Worm (Caenorhabditis elegans) whole organism, L4/young adult: Measurements from ENCODE around the gene F16H6.8.

Source experiments
- W03F9.2 ChIP-seq: fragments of 150-350 bp; optimal IDR thresholded peaks from 2 replicates; lab custom pipeline; 2014; ENCODE audit warnings: missing biosample characterization, missing genetic modification characterization
- dao-5 ChIP-seq: sonication (generic microtip); optimal IDR thresholded peaks from 2 replicates; lab custom pipeline; 2016; ENCODE audit warnings: missing genotype, missing genetic modification characterization, moderate library complexity, missing compliant biosample characterization
- him-1 ChIP-seq: sonication (generic microtip); optimal IDR thresholded peaks from 2 replicates; lab custom pipeline; 2016; ENCODE audit warnings: missing genotype, missing genetic modification reagents, missing genetic modification characterization, missing compliant biosample characterization

ce11 chrV:18179663-18180062 is 36.4 kb downstream of the F16H6.8 start, which contains the start of gene C31G12.1:
- TF ChIP-seq him-1 (tag; lab: Kevin White, UChicago) (no peak), dao-5 (tag; lab: Kevin White, UChicago) (no peak), W03F9.2 (tag; lab: Kevin White, UChicago) (no peak)
